Worm (Caenorhabditis elegans) whole organism, L3 larva: ENCODE measurements around the gene T19H5.4.
"Not testable (repeated sequence)": the region's sequence is repeated elsewhere in the genome, so short reads cannot be mapped to it uniquely, and the experiment has no call there.

Experiments
- R02D3.7 ChIP-seq: fragments of 150-350 bp; optimal IDR thresholded peaks from 2 replicates; lab custom pipeline; 2014; ENCODE audit warnings: missing biosample characterization, missing genetic modification characterization
- ZK546.5 ChIP-seq: sonication (generic microtip); optimal IDR thresholded peaks from 2 replicates; lab custom pipeline; 2017; ENCODE audit warnings: missing biosample characterization, missing genetic modification characterization
- aly-2 ChIP-seq: fragments of 150-350 bp; optimal IDR thresholded peaks from 2 replicates; lab custom pipeline; 2014; ENCODE audit warnings: missing biosample characterization, missing genetic modification characterization
- ama-1 ChIP-seq: fragments of 150-350 bp; optimal IDR thresholded peaks from 2 replicates; lab custom pipeline; 2018
- ceh-28 ChIP-seq: fragments of 150-350 bp; optimal IDR thresholded peaks from 2 replicates; lab custom pipeline; 2014; ENCODE audit warnings: missing biosample characterization, missing genetic modification reagents, missing genetic modification characterization
- ceh-9 ChIP-seq: sonication (generic microtip); optimal IDR thresholded peaks from 2 replicates; lab custom pipeline; 2018; ENCODE audit warnings: missing biosample characterization, missing genetic modification characterization
- daf-12 ChIP-seq: fragments of 150-350 bp; optimal IDR thresholded peaks from 2 replicates; lab custom pipeline; 2014; ENCODE audit warnings: missing biosample characterization, missing genetic modification reagents, missing genetic modification characterization
- egl-27 ChIP-seq: sonication (generic microtip); optimal IDR thresholded peaks from 4 replicates; lab custom pipeline; 2017; ENCODE audit warnings: missing biosample characterization, missing genetic modification reagents, missing genetic modification characterization
- elt-1 ChIP-seq: fragments of 150-350 bp; optimal IDR thresholded peaks from 2 replicates; lab custom pipeline; 2014; ENCODE audit warnings: missing biosample characterization, missing genetic modification characterization
- elt-2 ChIP-seq: sonication (generic microtip); optimal IDR thresholded peaks from 2 replicates; lab custom pipeline; 2016; ENCODE audit warnings: missing genetic modification reagents, mild to moderate bottlenecking, missing genetic modification characterization, missing compliant biosample characterization
- eor-1 ChIP-seq, 2 experiments: fragments of 150-350 bp; optimal IDR thresholded peaks; 2 replicates each; lab custom pipeline; 2014 to 2018; ENCODE audit warnings: missing biosample characterization in 2 of 2, missing genetic modification characterization in 2 of 2
- fkh-10 ChIP-seq: sonication (generic microtip); optimal IDR thresholded peaks from 2 replicates; lab custom pipeline; 2017; ENCODE audit warnings: missing biosample characterization, missing genetic modification reagents, missing genetic modification characterization
- fkh-2 ChIP-seq: fragments of 150-350 bp; optimal IDR thresholded peaks from 2 replicates; lab custom pipeline; 2014; ENCODE audit warnings: missing biosample characterization, missing genetic modification reagents, missing genetic modification characterization
- fos-1 ChIP-seq: fragments of 150-350 bp; optimal IDR thresholded peaks from 2 replicates; lab custom pipeline; 2014; ENCODE audit warnings: missing biosample characterization, missing genetic modification characterization
- hmg-11 ChIP-seq: sonication (generic microtip); optimal IDR thresholded peaks from 2 replicates; lab custom pipeline; 2016; ENCODE audit warnings: missing genetic modification characterization, missing compliant biosample characterization
- jun-1 ChIP-seq: fragments of 150-350 bp; optimal IDR thresholded peaks from 2 replicates; lab custom pipeline; 2014; ENCODE audit warnings: missing biosample characterization, missing genetic modification reagents, missing genetic modification characterization
- lin-15B ChIP-seq: fragments of 150-350 bp; optimal IDR thresholded peaks from 2 replicates; lab custom pipeline; 2014; ENCODE audit warnings: missing biosample characterization, missing genetic modification characterization
- lin-39 ChIP-seq: fragments of 150-350 bp; optimal IDR thresholded peaks from 2 replicates; lab custom pipeline; 2018; ENCODE audit warnings: missing biosample characterization, missing genetic modification reagents, missing genetic modification characterization
- lsy-12 ChIP-seq: sonication (generic microtip); optimal IDR thresholded peaks from 2 replicates; lab custom pipeline; 2016; ENCODE audit warnings: mild to moderate bottlenecking, missing genetic modification characterization, missing compliant biosample characterization
- mdl-1 ChIP-seq: fragments of 150-350 bp; optimal IDR thresholded peaks from 2 replicates; lab custom pipeline; 2014; ENCODE audit warnings: missing biosample characterization, missing genetic modification characterization
- nfya-1 ChIP-seq: sonication (generic microtip); optimal IDR thresholded peaks from 2 replicates; lab custom pipeline; 2017; ENCODE audit warnings: missing genetic modification characterization, mild to moderate bottlenecking, missing compliant biosample characterization, antibody characterized with exemption, moderate library complexity; ENCODE audit not compliant: insufficient read depth
- nhr-12 ChIP-seq: fragments of 150-350 bp; optimal IDR thresholded peaks from 2 replicates; lab custom pipeline; 2014; ENCODE audit warnings: missing biosample characterization, missing genetic modification characterization
- nhr-23 ChIP-seq: fragments of 150-350 bp; optimal IDR thresholded peaks from 2 replicates; lab custom pipeline; 2014; ENCODE audit warnings: missing biosample characterization, missing genetic modification reagents, missing genetic modification characterization
- nhr-237 ChIP-seq: fragments of 150-350 bp; optimal IDR thresholded peaks from 2 replicates; lab custom pipeline; 2014; ENCODE audit warnings: missing biosample characterization, missing genetic modification characterization
- nhr-43 ChIP-seq: sonication (generic microtip); optimal IDR thresholded peaks from 2 replicates; lab custom pipeline; 2016; ENCODE audit warnings: mild to moderate bottlenecking, missing genetic modification characterization, missing compliant biosample characterization; ENCODE audit not compliant: poor library complexity, severe bottlenecking
- nhr-67 ChIP-seq: fragments of 150-350 bp; optimal IDR thresholded peaks from 2 replicates; lab custom pipeline; 2014; ENCODE audit warnings: missing biosample characterization, missing genetic modification characterization
- pha-4 ChIP-seq: fragments of 150-350 bp; optimal IDR thresholded peaks from 2 replicates; lab custom pipeline; 2014; ENCODE audit warnings: missing biosample characterization, missing genetic modification reagents, missing genetic modification characterization
- pqm-1 ChIP-seq: fragments of 150-350 bp; optimal IDR thresholded peaks from 2 replicates; lab custom pipeline; 2017; ENCODE audit warnings: missing biosample characterization, missing genetic modification characterization, inconsistent platforms
- sea-2 ChIP-seq: fragments of 150-350 bp; sonication (generic microtip); optimal IDR thresholded peaks from 4 replicates; lab custom pipeline; 2014; ENCODE audit warnings: missing biosample characterization, missing genetic modification reagents, missing genetic modification characterization
- skn-1 ChIP-seq: fragments of 150-350 bp; optimal IDR thresholded peaks from 2 replicates; lab custom pipeline; 2014; ENCODE audit warnings: missing biosample characterization, missing genetic modification characterization
- snpc-4 ChIP-seq: fragments of 150-350 bp; optimal IDR thresholded peaks from 2 replicates; lab custom pipeline; 2014; ENCODE audit warnings: missing biosample characterization, missing genetic modification characterization
- ztf-11 ChIP-seq: fragments of 150-350 bp; optimal IDR thresholded peaks from 2 replicates; lab custom pipeline; 2014; ENCODE audit warnings: missing biosample characterization, missing genetic modification characterization
- ztf-4 ChIP-seq: fragments of 150-350 bp; optimal IDR thresholded peaks from 2 replicates; lab custom pipeline; 2014; ENCODE audit warnings: missing biosample characterization, missing genetic modification characterization

The T19H5.4 gene

ce11 chrII:9454304-9454703 lies 32.9 kb downstream of the T19H5.4 start, which contains the start of gene chil-19:
Gene chil-19 (minus strand): TSS chrII:9454404.
- TF ChIP-seq nhr-67 (tag; lab: Kevin White, UChicago) (no peak), ceh-28 (tag; lab: Kevin White, UChicago) (no peak), snpc-4 (tag; lab: Kevin White, UChicago) (no peak), pha-4 (tag; lab: Kevin White, UChicago) (no peak), skn-1 (tag; lab: Kevin White, UChicago) (no peak), nfya-1 (no peak), nhr-237 (tag; lab: Kevin White, UChicago) (no peak), fkh-10 (GFP tag; lab: Kevin White, UChicago) (no peak), mdl-1 (tag; lab: Kevin White, UChicago) (no peak), nhr-23 (tag; lab: Kevin White, UChicago) (no peak), aly-2 (tag; lab: Kevin White, UChicago) (no peak)

- not testable (repeated sequence) for TF ChIP-seq nhr-67, elt-1, lsy-12 (tag; lab: Kevin White, UChicago)
These were observed 35.0 kb downstream of the T19H5.4 start, which contains the start of gene R09D1.12 for ce11 chrII:9452172-9452571. Gene R09D1.12 (minus strand): TSS chrII:9452272.

ce11 chrII:9447965-9448364 lies 39.2 kb downstream of the T19H5.4 start, which contains the start of gene chil-18:
Gene chil-18 (plus strand): TSS chrII:9448265.
- TF ChIP-seq sea-2 (GFP tag; lab: Kevin White, UChicago): no peak
- no peak for TF ChIP-seq nhr-43 (tag; lab: Kevin White, UChicago)
- TF ChIP-seq lsy-12 (tag; lab: Kevin White, UChicago): no peak
- TF ChIP-seq nhr-67 (tag; lab: Kevin White, UChicago): no peak
- TF ChIP-seq daf-12 (tag; lab: Kevin White, UChicago): no peak
- no peak for TF ChIP-seq ceh-9
- no peak for TF ChIP-seq lin-15B (tag; lab: Kevin White, UChicago)

- TF ChIP-seq nhr-23 (tag; lab: Kevin White, UChicago) (no peak), pqm-1 (tag; lab: Kevin White, UChicago) (no peak), ZK546.5 (tag; lab: Kevin White, UChicago) (no peak), daf-12 (tag; lab: Kevin White, UChicago) (no peak), ztf-4 (tag; lab: Kevin White, UChicago) (no peak)
These were observed 41.8 kb downstream of the T19H5.4 start, which contains the start of gene R09D1.13 for ce11 chrII:9445368-9445767. Gene R09D1.13 (minus strand): TSS chrII:9445468.

- TF ChIP-seq lin-15B (tag; lab: Kevin White, UChicago) (no peak), egl-27 (no peak), fos-1 (tag; lab: Kevin White, UChicago) (no peak), jun-1 (tag; lab: Kevin White, UChicago) (no peak), lin-39 (tag; lab: Kevin White, UChicago) (no peak), nhr-12 (tag; lab: Kevin White, UChicago) (no peak)
These were observed 43.7 kb downstream of the T19H5.4 start, which contains the start of gene chil-15 for ce11 chrII:9443522-9443921. Gene chil-15 (minus strand): TSS chrII:9443622.

- TF ChIP-seq fkh-2: no peak
- TF ChIP-seq eor-1 (tag; optimal IDR thresholded peaks at IDR 0.05; lab: Kevin White, UChicago): no peak
- TF ChIP-seq hmg-11 (tag; lab: Kevin White, UChicago): no peak
- no peak for TF ChIP-seq ztf-11
- no peak for TF ChIP-seq nhr-237 (tag; lab: Kevin White, UChicago)
- no peak for TF ChIP-seq pqm-1 (tag; lab: Kevin White, UChicago)
- TF ChIP-seq jun-1 (tag; lab: Kevin White, UChicago): no peak
- TF ChIP-seq R02D3.7: no peak
- no peak for TF ChIP-seq ama-1 (lab: Kevin White, UChicago)
- no peak for TF ChIP-seq elt-2 (tag; lab: Kevin White, UChicago)
These were observed 45.3 kb downstream of the T19H5.4 start, which contains the start of gene chil-16 for ce11 chrII:9441838-9442237. Gene chil-16 (minus strand): TSS chrII:9441938.
